Worm (Caenorhabditis elegans): ENCODE results near the gene C50H2.5.

DNA sequence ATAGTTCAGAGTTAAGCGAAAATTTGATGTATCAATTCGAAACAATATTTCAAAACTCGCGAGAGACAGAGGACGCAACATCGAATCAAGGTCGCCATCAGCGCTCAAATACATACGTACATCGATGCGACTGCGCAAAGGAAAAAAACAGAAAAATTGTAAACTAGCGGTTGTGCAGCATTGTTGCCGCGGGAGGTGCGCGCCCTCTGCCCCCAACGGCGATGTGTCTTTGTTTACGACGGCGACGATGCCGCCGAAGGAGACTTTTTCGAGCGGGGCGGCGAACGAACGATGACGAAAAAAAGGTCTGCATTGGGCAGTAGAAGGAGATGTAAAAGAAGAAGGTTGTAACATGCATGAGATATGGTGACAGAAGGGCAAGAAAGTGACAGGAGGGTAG is 44.4 kb downstream of the C50H2.5 start:
- TF ChIP-seq nhr-11 (tag; optimal IDR thresholded peaks at IDR 0.05): no peak
- TF ChIP-seq ctbp-1 (GFP tag; IDR thresholded peaks at IDR 0.05): no peak
- TF ChIP-seq hlh-11 (tag; optimal IDR thresholded peaks at IDR 0.05): no peak
- no peak for TF ChIP-seq nhr-77 (tag; optimal IDR thresholded peaks at IDR 0.05)
- TF ChIP-seq mep-1 (tag; optimal IDR thresholded peaks at IDR 0.05): peak; percentile 17
- no peak for TF ChIP-seq snpc-4 (tag; optimal IDR thresholded peaks at IDR 0.05)
- no peak for TF ChIP-seq dve-1 (tag; optimal IDR thresholded peaks at IDR 0.05; ENCODE audit: insufficient read depth)
- no peak for TF ChIP-seq jun-1 (tag; optimal IDR thresholded peaks at IDR 0.05)
- TF ChIP-seq nhr-41 (GFP tag; IDR thresholded peaks at IDR 0.05): no peak
- no peak for TF ChIP-seq F26F4.8 (GFP tag; conservative IDR thresholded peaks at IDR 0.05)
- no peak for TF ChIP-seq pha-4 (GFP tag; IDR thresholded peaks at IDR 0.05)
- no peak for TF ChIP-seq pha-4 (tag; optimal IDR thresholded peaks at IDR 0.05)
